Worm (Caenorhabditis elegans) whole organism, L2 larva: ENCODE data around the gene nipi-4.
A peak's percentile ranks its signal among the peaks of the same experiment; 100 is the strongest.

Experiments
- C34F6.9 ChIP-seq: fragments of 150-350 bp; optimal IDR thresholded peaks from 2 replicates; lab custom pipeline; 2014; ENCODE audit warnings: missing biosample characterization, missing genetic modification characterization
- F13H6.1 ChIP-seq: sonication (generic microtip); optimal IDR thresholded peaks from 2 replicates; lab custom pipeline; 2016; ENCODE audit warnings: missing genetic modification characterization, missing compliant biosample characterization
- R02D3.7 ChIP-seq: fragments of 150-350 bp; optimal IDR thresholded peaks from 2 replicates; lab custom pipeline; 2014; ENCODE audit warnings: missing biosample characterization, missing genetic modification characterization
- ZK546.5 ChIP-seq: sonication (generic microtip); optimal IDR thresholded peaks from 2 replicates; lab custom pipeline; 2017; ENCODE audit warnings: missing biosample characterization, missing genetic modification characterization
- alr-1 ChIP-seq: fragments of 150-350 bp; optimal IDR thresholded peaks from 2 replicates; lab custom pipeline; 2014; ENCODE audit warnings: missing biosample characterization, missing genetic modification characterization
- aly-2 ChIP-seq: fragments of 150-350 bp; optimal IDR thresholded peaks from 2 replicates; lab custom pipeline; 2014; ENCODE audit warnings: missing biosample characterization, missing genetic modification characterization
- ama-1 ChIP-seq: fragments of 150-350 bp; optimal IDR thresholded peaks from 2 replicates; lab custom pipeline; 2018; ENCODE audit warnings: inconsistent platforms
- blmp-1 ChIP-seq: sonication (generic microtip); optimal IDR thresholded peaks from 2 replicates; lab custom pipeline; 2017; ENCODE audit warnings: missing genetic modification characterization, mild to moderate bottlenecking, missing compliant biosample characterization, antibody characterized with exemption, moderate library complexity; ENCODE audit not compliant: insufficient read depth
- ceh-16 ChIP-seq: fragments of 150-350 bp; optimal IDR thresholded peaks from 2 replicates; lab custom pipeline; 2014; ENCODE audit warnings: missing biosample characterization, missing genetic modification characterization
- ceh-82 ChIP-seq: fragments of 150-350 bp; optimal IDR thresholded peaks from 2 replicates; lab custom pipeline; 2014; ENCODE audit warnings: missing biosample characterization, missing genetic modification characterization
- crh-2 ChIP-seq: sonication (generic microtip); optimal IDR thresholded peaks from 2 replicates; lab custom pipeline; 2017; ENCODE audit warnings: missing biosample characterization, missing genetic modification characterization
- elt-3 ChIP-seq: sonication (generic microtip); optimal IDR thresholded peaks from 2 replicates; lab custom pipeline; 2017; ENCODE audit warnings: missing biosample characterization, missing genetic modification characterization
- fos-1 ChIP-seq: fragments of 150-350 bp; optimal IDR thresholded peaks from 2 replicates; lab custom pipeline; 2014; ENCODE audit warnings: missing biosample characterization, missing genetic modification characterization
- gmeb-1 ChIP-seq: fragments of 150-350 bp; optimal IDR thresholded peaks from 2 replicates; lab custom pipeline; 2014; ENCODE audit warnings: missing biosample characterization, missing genetic modification characterization
- lin-11 ChIP-seq: fragments of 150-350 bp; sonication (generic microtip); optimal IDR thresholded peaks from 2 replicates; lab custom pipeline; 2014; ENCODE audit warnings: missing biosample characterization, missing genetic modification characterization, inconsistent platforms, mixed read lengths
- lin-13 ChIP-seq: fragments of 150-350 bp; optimal IDR thresholded peaks from 2 replicates; lab custom pipeline; 2014; ENCODE audit warnings: missing biosample characterization, missing genetic modification reagents, missing genetic modification characterization
- lin-39 ChIP-seq: fragments of 150-350 bp; optimal IDR thresholded peaks from 2 replicates; lab custom pipeline; 2014; ENCODE audit warnings: missing biosample characterization, missing genetic modification reagents, missing genetic modification characterization
- lsy-2 ChIP-seq, 2 experiments: fragments of 150-350 bp in 1 of 2; sonication (generic microtip) in 1 of 2; optimal IDR thresholded peaks; 2 replicates each; lab custom pipeline; 2014 to 2017; ENCODE audit warnings: missing biosample characterization in 2 of 2, missing genetic modification characterization in 2 of 2
- mab-5 ChIP-seq: fragments of 150-350 bp; optimal IDR thresholded peaks from 2 replicates; lab custom pipeline; 2014; ENCODE audit warnings: missing biosample characterization, missing genetic modification characterization
- mdl-1 ChIP-seq, 2 experiments: fragments of 150-350 bp in 1 of 2; sonication (generic microtip) in 1 of 2; optimal IDR thresholded peaks; 2 replicates each; lab custom pipeline; 2017; ENCODE audit warnings: missing biosample characterization in 2 of 2, missing genetic modification characterization in 2 of 2
- nhr-10 ChIP-seq: sonication (generic microtip); optimal IDR thresholded peaks from 2 replicates; lab custom pipeline; 2017; ENCODE audit warnings: missing biosample characterization, missing genetic modification characterization
- nhr-12 ChIP-seq: fragments of 150-350 bp; optimal IDR thresholded peaks from 2 replicates; lab custom pipeline; 2014; ENCODE audit warnings: missing biosample characterization, missing genetic modification characterization
- nhr-129 ChIP-seq: fragments of 150-350 bp; optimal IDR thresholded peaks from 2 replicates; lab custom pipeline; 2014; ENCODE audit warnings: missing biosample characterization, missing genetic modification characterization
- nhr-21 ChIP-seq: fragments of 150-350 bp; optimal IDR thresholded peaks from 2 replicates; lab custom pipeline; 2014; ENCODE audit warnings: missing biosample characterization, missing genetic modification characterization
- nhr-237 ChIP-seq: fragments of 150-350 bp; optimal IDR thresholded peaks from 2 replicates; lab custom pipeline; 2014; ENCODE audit warnings: missing biosample characterization, missing genetic modification characterization
- nhr-25 ChIP-seq: fragments of 150-350 bp; sonication (generic microtip); optimal IDR thresholded peaks from 3 replicates; lab custom pipeline; 2014; ENCODE audit warnings: missing biosample characterization, missing genetic modification characterization
- nhr-6 ChIP-seq: fragments of 150-350 bp; optimal IDR thresholded peaks from 2 replicates; lab custom pipeline; 2014; ENCODE audit warnings: missing biosample characterization, missing genetic modification characterization
- nhr-77 ChIP-seq: fragments of 150-350 bp; optimal IDR thresholded peaks from 2 replicates; lab custom pipeline; 2014; ENCODE audit warnings: missing biosample characterization, missing genetic modification characterization
- peb-1 ChIP-seq: fragments of 150-350 bp; optimal IDR thresholded peaks from 2 replicates; lab custom pipeline; 2014; ENCODE audit warnings: missing biosample characterization, missing genetic modification characterization
- sem-4 ChIP-seq: fragments of 150-350 bp; optimal IDR thresholded peaks from 2 replicates; lab custom pipeline; 2014; ENCODE audit warnings: missing biosample characterization, missing genetic modification reagents, missing genetic modification characterization
- skn-1 ChIP-seq: sonication (generic microtip); optimal IDR thresholded peaks from 2 replicates; lab custom pipeline; 2017; ENCODE audit warnings: missing biosample characterization, missing genetic modification characterization
- sma-3 ChIP-seq: sonication (generic microtip); optimal IDR thresholded peaks from 2 replicates; lab custom pipeline; 2016; ENCODE audit warnings: missing genetic modification reagents, missing genetic modification characterization, missing compliant biosample characterization
- sma-9 ChIP-seq, 2 experiments: fragments of 150-350 bp in 1 of 2; sonication (generic microtip) in 1 of 2; optimal IDR thresholded peaks; 2 replicates each; lab custom pipeline; 2014 to 2016; ENCODE audit warnings: missing genetic modification characterization in 2 of 2, mild to moderate bottlenecking in 1 of 2, missing biosample characterization in 1 of 2, missing compliant biosample characterization in 1 of 2, missing genetic modification reagents in 1 of 2, moderate library complexity in 1 of 2
- snpc-4 ChIP-seq: fragments of 150-350 bp; optimal IDR thresholded peaks from 2 replicates; lab custom pipeline; 2014; ENCODE audit warnings: missing biosample characterization, missing genetic modification characterization
- unc-39 ChIP-seq: fragments of 150-350 bp; optimal IDR thresholded peaks from 2 replicates; lab custom pipeline; 2014; ENCODE audit warnings: missing biosample characterization, missing genetic modification characterization
- unc-55 ChIP-seq: fragments of 150-350 bp; sonication (generic microtip); optimal IDR thresholded peaks from 3 replicates; lab custom pipeline; 2014; ENCODE audit warnings: missing biosample characterization, missing genetic modification reagents, missing genetic modification characterization
- unc-62 ChIP-seq: fragments of 150-350 bp; optimal IDR thresholded peaks from 2 replicates; lab custom pipeline; 2014; ENCODE audit warnings: missing biosample characterization, missing genetic modification reagents, missing genetic modification characterization
- ztf-1 ChIP-seq: fragments of 200-800 bp; sonication (Bioruptor generic); conservative IDR thresholded peaks from 2 replicates; pipeline ENCODE4 v1.3.6; 2022; ENCODE audit warnings: missing genetic modification characterization, missing compliant biosample characterization
- ztf-11 ChIP-seq: sonication (generic microtip); optimal IDR thresholded peaks from 2 replicates; lab custom pipeline; 2017; ENCODE audit warnings: missing biosample characterization, missing genetic modification characterization
- ztf-4 ChIP-seq: fragments of 150-350 bp; optimal IDR thresholded peaks from 2 replicates; lab custom pipeline; 2014; ENCODE audit warnings: missing biosample characterization, missing genetic modification characterization

Gene nipi-4

DNA sequence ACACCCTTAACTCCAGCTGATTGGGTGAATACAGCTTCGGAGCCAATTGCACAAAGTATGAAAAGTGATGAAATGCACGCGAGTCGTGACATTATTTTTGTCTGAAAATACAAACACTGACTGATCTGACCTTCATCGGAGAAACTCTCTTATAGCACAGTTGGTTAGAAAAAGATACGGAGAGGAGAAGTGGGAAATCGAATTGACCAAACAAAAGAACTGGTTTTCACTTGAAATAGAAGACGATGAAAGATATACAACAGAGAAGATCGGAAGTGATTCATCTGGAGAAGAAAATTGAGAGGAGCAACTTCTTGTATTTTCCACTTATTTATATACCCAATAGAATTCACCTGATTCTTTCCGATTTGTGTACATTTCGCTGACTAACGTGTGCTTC is 32.8 kb downstream of the nipi-4 start, which contains the start of gene ttr-33:
TSS of gene ttr-33 (minus strand) at position 101 of the 400 bp plus-strand sequence.
- TF ChIP-seq C34F6.9 (tag; lab: Kevin White, UChicago) (no peak), ztf-4 (tag; lab: Kevin White, UChicago) (no peak), sma-3 (GFP tag; lab: Kevin White, UChicago) (peak; percentile 12), blmp-1 (tag; lab: Kevin White, UChicago) (no peak), fos-1 (tag; lab: Kevin White, UChicago) (peak; percentile 12), sma-9 (GFP tag; optimal IDR thresholded peaks at IDR 0.05; lab: Kevin White, UChicago) (peak; percentile 22), sma-9 (tag; optimal IDR thresholded peaks at IDR 0.05; lab: Kevin White, UChicago) (no peak), nhr-77 (tag; lab: Kevin White, UChicago) (no peak)

ce11 chrV:7836911-7837310 is 33.7 kb downstream of the nipi-4 start, which contains the start of gene txt-5:
TSS of gene txt-5 (minus strand) at chrV:7837134.
- TF ChIP-seq nhr-21 (tag; lab: Kevin White, UChicago): peak; percentile 20
- peak; percentile 19 for TF ChIP-seq sma-9 (GFP tag; optimal IDR thresholded peaks at IDR 0.05; lab: Kevin White, UChicago)
- TF ChIP-seq sma-9 (tag; optimal IDR thresholded peaks at IDR 0.05; lab: Kevin White, UChicago): no peak
- TF ChIP-seq unc-39 (tag; lab: Kevin White, UChicago): no peak
- no peak for TF ChIP-seq mdl-1 (tag; optimal IDR thresholded peaks at IDR 0.05; lab: Kevin White, UChicago)
- TF ChIP-seq aly-2 (tag; lab: Kevin White, UChicago): no peak
- TF ChIP-seq lin-13: no peak
- no peak for TF ChIP-seq nhr-12 (tag; lab: Kevin White, UChicago)
- TF ChIP-seq nhr-237 (tag; lab: Kevin White, UChicago): no peak
- no peak for TF ChIP-seq ztf-4 (tag; lab: Kevin White, UChicago)
- TF ChIP-seq sma-3 (GFP tag; lab: Kevin White, UChicago): peak; percentile 77
- TF ChIP-seq unc-55 (GFP tag; lab: Kevin White, UChicago): no peak
- TF ChIP-seq lsy-2 (tag; optimal IDR thresholded peaks at IDR 0.05; lab: Kevin White, UChicago): no peak
- no peak for TF ChIP-seq nhr-77 (tag; lab: Kevin White, UChicago)
- no peak for TF ChIP-seq F13H6.1 (tag; lab: Kevin White, UChicago)
- no peak for TF ChIP-seq nhr-10 (tag; lab: Kevin White, UChicago)
- no peak for TF ChIP-seq ztf-11
- peak; percentile 39 for TF ChIP-seq nhr-129 (tag; lab: Kevin White, UChicago)
- no peak for TF ChIP-seq skn-1 (tag; lab: Kevin White, UChicago)
- no peak for TF ChIP-seq mab-5
- no peak for TF ChIP-seq elt-3
- no peak for TF ChIP-seq ZK546.5
- no peak for TF ChIP-seq ceh-16 (tag; lab: Kevin White, UChicago)
- TF ChIP-seq nhr-25 (tag; lab: Kevin White, UChicago): peak; percentile 44
- TF ChIP-seq unc-62: no peak
- TF ChIP-seq snpc-4 (tag; lab: Kevin White, UChicago): no peak
- peak; percentile 53 for TF ChIP-seq crh-2
- TF ChIP-seq R02D3.7 (tag; lab: Kevin White, UChicago): no peak
- no peak for TF ChIP-seq sem-4 (tag; lab: Kevin White, UChicago)
- no peak for TF ChIP-seq lin-39 (tag; lab: Kevin White, UChicago)
- peak; percentile 29 for TF ChIP-seq gmeb-1 (tag; lab: Kevin White, UChicago)
- peak; percentile 28 for TF ChIP-seq fos-1 (tag; lab: Kevin White, UChicago)
- no peak for TF ChIP-seq C34F6.9 (tag; lab: Kevin White, UChicago)
- no peak for TF ChIP-seq ztf-1 (GFP tag; lab: Robert Waterston, UW)
- TF ChIP-seq peb-1: no peak
- TF ChIP-seq blmp-1 (tag; lab: Kevin White, UChicago): no peak
- peak; percentile 26 for TF ChIP-seq ama-1 (lab: Kevin White, UChicago)
- TF ChIP-seq alr-1 (tag; lab: Kevin White, UChicago): no peak
- no peak for TF ChIP-seq lin-11 (tag; lab: Kevin White, UChicago)

DNA sequence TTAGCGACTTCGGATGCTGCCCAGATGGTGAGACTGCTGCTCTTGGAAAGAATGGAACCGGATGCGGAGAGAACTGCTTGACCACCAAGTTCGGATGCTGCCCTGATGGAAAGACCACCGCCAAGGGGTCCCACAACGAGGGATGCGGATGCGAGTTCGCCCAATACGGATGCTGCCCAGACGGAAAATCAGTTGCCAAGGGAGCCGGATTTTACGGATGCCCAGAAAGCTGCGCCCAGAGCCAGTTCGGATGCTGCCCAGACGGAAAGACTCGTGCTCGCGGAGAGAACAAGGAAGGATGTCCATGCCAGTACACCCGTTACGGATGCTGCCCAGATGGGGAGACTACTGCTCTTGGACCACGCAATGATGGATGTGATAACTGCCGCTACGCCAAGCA is 39.7 kb downstream of the nipi-4 start:
- TF ChIP-seq fos-1 (tag; lab: Kevin White, UChicago): no peak
- no peak for TF ChIP-seq blmp-1 (tag; lab: Kevin White, UChicago)
- no peak for TF ChIP-seq sma-9 (GFP tag; optimal IDR thresholded peaks at IDR 0.05; lab: Kevin White, UChicago)
- no peak for TF ChIP-seq sma-9 (tag; optimal IDR thresholded peaks at IDR 0.05; lab: Kevin White, UChicago)
- no peak for TF ChIP-seq unc-62
- no peak for TF ChIP-seq nhr-6
- TF ChIP-seq ztf-11: no peak
- no peak for TF ChIP-seq lsy-2 (tag; optimal IDR thresholded peaks at IDR 0.05; lab: Kevin White, UChicago)
- no peak for TF ChIP-seq sma-3 (GFP tag; lab: Kevin White, UChicago)
- TF ChIP-seq R02D3.7 (tag; lab: Kevin White, UChicago): no peak
- TF ChIP-seq ceh-82: no peak
- no peak for TF ChIP-seq skn-1 (tag; lab: Kevin White, UChicago)
- TF ChIP-seq C34F6.9 (tag; lab: Kevin White, UChicago): no peak
- TF ChIP-seq lin-39 (tag; lab: Kevin White, UChicago): no peak
- TF ChIP-seq mab-5: no peak
- TF ChIP-seq lin-13: no peak
